Fruit fly (Drosophila melanogaster) whole organism, adult: ENCODE results near the gene agt.

ENCODE experiments used
- CG12768 ChIP-seq: fragments of 200-800 bp; sonication (Bioruptor generic); optimal IDR thresholded peaks from 2 replicates; lab custom pipeline; 2017; ENCODE audit warnings: missing biosample characterization, missing genetic modification characterization, mild to moderate bottlenecking, moderate library complexity, missing genetic modification reagents
- CG14711 ChIP-seq: fragments of 200-800 bp; sonication (Bioruptor generic); optimal IDR thresholded peaks from 2 replicates; lab custom pipeline; 2018; ENCODE audit warnings: missing biosample characterization, mild to moderate bottlenecking, missing genetic modification characterization, moderate library complexity
- CG33017 ChIP-seq: fragments of 200-800 bp; sonication (Bioruptor generic); optimal IDR thresholded peaks from 2 replicates; lab custom pipeline; 2018; ENCODE audit warnings: missing biosample characterization, mild to moderate bottlenecking, missing genetic modification characterization, moderate library complexity
- cic ChIP-seq: fragments of 200-800 bp; sonication (Bioruptor generic); optimal IDR thresholded peaks from 2 replicates; lab custom pipeline; 2017; ENCODE audit warnings: missing biosample characterization, mild to moderate bottlenecking, missing genetic modification characterization, moderate library complexity
- kay ChIP-seq: fragments of 200-800 bp; sonication (Bioruptor generic); peaks from one replicate; lab custom pipeline; 2016; ENCODE audit warnings: missing biosample characterization, missing genetic modification characterization, borderline replicate concordance
- ovo ChIP-seq: fragments of 200-800 bp; sonication (Bioruptor generic); optimal IDR thresholded peaks from 2 replicates; lab custom pipeline; 2016; ENCODE audit warnings: missing biosample characterization, missing genetic modification characterization

DNA sequence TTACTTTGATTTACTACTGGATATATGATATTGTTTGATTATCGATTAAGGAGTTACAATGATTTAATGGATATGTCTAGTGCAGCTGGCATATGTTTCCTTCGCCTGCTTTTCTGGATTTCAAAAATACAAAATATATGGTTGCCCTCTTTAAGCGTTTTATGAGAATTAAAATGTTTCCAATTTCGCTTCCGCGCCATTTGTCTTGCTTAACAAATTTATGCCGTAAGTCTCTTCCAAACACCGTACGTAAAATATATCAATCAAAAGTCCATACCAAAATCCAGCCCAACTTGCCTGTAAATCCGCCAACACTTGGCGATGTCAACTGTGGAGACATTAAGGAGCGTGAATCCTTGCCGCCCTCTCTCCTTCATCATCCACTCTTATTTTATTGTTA is 30.7 kb downstream of the agt start, which contains the start of gene CG15177:
- no peak for TF ChIP-seq CG33017 (tag; lab: Kevin White, UChicago)
- TF ChIP-seq ovo (GFP tag; lab: Kevin White, UChicago): no peak
- TF ChIP-seq cic: no peak
- TF ChIP-seq CG14711 (tag; lab: Kevin White, UChicago): no peak
- no peak for TF ChIP-seq CG12768 (GFP tag; lab: Kevin White, UChicago)
- TF ChIP-seq kay (GFP tag; lab: Kevin White, UChicago): no peak
